Worm (Caenorhabditis elegans): ENCODE results near the gene fbxb-79.

fbxb-79 gene

ce11 chrIV:11183991-11184390 lies 5.3 kb downstream of the fbxb-79 start, which contains the start of gene nuaf-3:
TSS of gene nuaf-3 (plus strand) at chrIV:11184291.
- no peak for TF ChIP-seq hlh-4 (tag; optimal IDR thresholded peaks at IDR 0.05)
- TF ChIP-seq fkh-8 (tag; optimal IDR thresholded peaks at IDR 0.05), result no peak
- no peak for TF ChIP-seq pqm-1 (tag; optimal IDR thresholded peaks at IDR 0.05)
- TF ChIP-seq aha-1 (tag; optimal IDR thresholded peaks at IDR 0.05), result no peak
- TF ChIP-seq lin-14 (GFP tag; optimal IDR thresholded peaks at IDR 0.05), result no peak
- no peak for TF ChIP-seq zip-4 (GFP tag; optimal IDR thresholded peaks at IDR 0.05)
- no peak for TF ChIP-seq swsn-7 (tag; optimal IDR thresholded peaks at IDR 0.05)
- no peak for TF ChIP-seq C04F5.9 (tag; optimal IDR thresholded peaks at IDR 0.05)
- TF ChIP-seq ceh-88 (GFP tag; IDR thresholded peaks at IDR 0.05), result no peak

ce11 chrIV:11183013-11183412 lies 6.3 kb downstream of the fbxb-79 start, which contains the start of gene prx-14:
TSS of gene prx-14 (plus strand) at chrIV:11183132.
- TF ChIP-seq efl-1 (optimal IDR thresholded peaks at IDR 0.05) (no peak), efl-1 (GFP tag; optimal IDR thresholded peaks at IDR 0.05 in 1 of 2) (peak in 1 of 2 experiments; percentile 14), mab-9 (GFP tag; IDR thresholded peaks at IDR 0.05) (no peak), elt-2 (tag; optimal IDR thresholded peaks at IDR 0.05) (peak; percentile 49)

- peak; percentile 4 for TF ChIP-seq mep-1 (tag; optimal IDR thresholded peaks at IDR 0.05)
- no peak for TF ChIP-seq ztf-4 (tag; optimal IDR thresholded peaks at IDR 0.05)
- TF ChIP-seq skn-1 (tag; optimal IDR thresholded peaks at IDR 0.05), result no peak
These were observed 9.2 kb downstream of the fbxb-79 start for ce11 chrIV:11180077-11180476.

- TF ChIP-seq hpl-2 (GFP tag; optimal IDR thresholded peaks at IDR 0.05), result peak; percentile 66
- TF ChIP-seq nhr-85 (tag), result peak; percentile 88
- peak; percentile 81 to 86 for TF ChIP-seq efl-1 (optimal IDR thresholded peaks at IDR 0.05)
- TF ChIP-seq efl-1 (GFP tag; optimal IDR thresholded peaks at IDR 0.05 in 1 of 2), result peak; percentile 80 to 98
- peak; percentile 83 to 90 for TF ChIP-seq lin-35 (GFP tag; optimal IDR thresholded peaks at IDR 0.05)
- peak; percentile 87 for TF ChIP-seq irx-1 (tag; optimal IDR thresholded peaks at IDR 0.05)
- TF ChIP-seq ceh-8 (GFP tag; optimal IDR thresholded peaks at IDR 0.05), result peak; percentile 91
- TF ChIP-seq fkh-4 (tag; optimal IDR thresholded peaks at IDR 0.05; ENCODE audit: borderline replicate concordance), result peak; percentile 49
- peak; percentile 75 for TF ChIP-seq sox-4 (tag; optimal IDR thresholded peaks at IDR 0.05)
- peak; percentile 20 for TF ChIP-seq mef-2 (tag; optimal IDR thresholded peaks at IDR 0.05)
- TF ChIP-seq ama-1 (optimal IDR thresholded peaks at IDR 0.05), result peak; percentile 37
- peak; percentile 94 for TF ChIP-seq unc-130 (tag; optimal IDR thresholded peaks at IDR 0.05)
- peak; percentile 76 for TF ChIP-seq unc-98 (GFP tag; IDR thresholded peaks at IDR 0.05)
- peak; percentile 84 for TF ChIP-seq lin-13 (GFP tag; optimal IDR thresholded peaks at IDR 0.05)
- peak; percentile 49 for TF ChIP-seq zip-4 (GFP tag; optimal IDR thresholded peaks at IDR 0.05)
- TF ChIP-seq tbx-2 (tag; optimal IDR thresholded peaks at IDR 0.05), result peak; percentile 91
- peak in 3 of 6 experiments; percentile 7 to 82 (median 79) for TF ChIP-seq elt-3 (tag; optimal IDR thresholded peaks at IDR 0.05)
- TF ChIP-seq ztf-11 (tag; optimal IDR thresholded peaks at IDR 0.05), result peak in 1 of 2 experiments; percentile 69
- TF ChIP-seq pax-3 (tag; optimal IDR thresholded peaks at IDR 0.05), result peak; percentile 72
- TF ChIP-seq mep-1 (tag; optimal IDR thresholded peaks at IDR 0.05), result peak; percentile 91
- TF ChIP-seq elt-2 (tag; optimal IDR thresholded peaks at IDR 0.05), result peak; percentile 88
- TF ChIP-seq lir-3 (tag; optimal IDR thresholded peaks at IDR 0.05; ENCODE audit: poor library complexity), result peak; percentile 81
- TF ChIP-seq nhr-77 (tag; optimal IDR thresholded peaks at IDR 0.05), result peak; percentile 66
- TF ChIP-seq zag-1 (tag; optimal IDR thresholded peaks at IDR 0.05), result peak; percentile 80
- TF ChIP-seq isw-1 (GFP tag; IDR thresholded peaks at IDR 0.05), result peak; percentile 92
- peak; percentile 91 for TF ChIP-seq xbp-1 (tag; optimal IDR thresholded peaks at IDR 0.05)
- peak; percentile 77 to 93 (median 89) for TF ChIP-seq ceh-82 (tag; optimal IDR thresholded peaks at IDR 0.05)
- peak; percentile 74 for TF ChIP-seq C16A3.4 (tag; optimal IDR thresholded peaks at IDR 0.05)
- TF ChIP-seq fkh-10 (GFP tag; optimal IDR thresholded peaks at IDR 0.05), result peak; percentile 75
- peak; percentile 92 for TF ChIP-seq nhr-20 (tag; optimal IDR thresholded peaks at IDR 0.05)
- peak; percentile 94 for TF ChIP-seq nhr-71 (tag; optimal IDR thresholded peaks at IDR 0.05)
- TF ChIP-seq aly-2 (tag; optimal IDR thresholded peaks at IDR 0.05), result peak; percentile 54
- peak; percentile 85 for TF ChIP-seq jun-1 (tag; optimal IDR thresholded peaks at IDR 0.05)
- peak; percentile 81 for TF ChIP-seq lin-15B (tag; optimal IDR thresholded peaks at IDR 0.05)
- TF ChIP-seq fkh-8 (tag; optimal IDR thresholded peaks at IDR 0.05), result peak; percentile 79
- TF ChIP-seq C04F5.9 (tag; optimal IDR thresholded peaks at IDR 0.05), result peak; percentile 58
- TF ChIP-seq snpc-4 (tag; optimal IDR thresholded peaks at IDR 0.05), result peak; percentile 79
These were observed 10.1 kb downstream of the fbxb-79 start, which contains the start of gene cpt-2 for ce11 chrIV:11179123-11179740. TSS of gene cpt-2 (plus strand) at chrIV:11179645.
